Fruit fly (Drosophila melanogaster) whole organism, prepupa: ENCODE results near the gene TfIIA-S.
A peak's percentile ranks its signal among the peaks of the same experiment; 100 is the strongest.

Experiments
- Blimp-1 ChIP-seq: fragments of 200-800 bp; sonication (Bioruptor generic); optimal IDR thresholded peaks from 3 replicates; lab custom pipeline; 2017; ENCODE audit warnings: missing biosample characterization, missing genetic modification characterization, mild to moderate bottlenecking, moderate library complexity, missing genetic modification reagents
- CG10631 ChIP-seq: fragments of 200-800 bp; sonication (Bioruptor generic); optimal IDR thresholded peaks from 2 replicates; lab custom pipeline; 2016; ENCODE audit warnings: missing biosample characterization, missing genetic modification characterization
- CG10669 ChIP-seq: fragments of 200-800 bp; sonication (Bioruptor generic); optimal IDR thresholded peaks from 3 replicates; lab custom pipeline; 2018; ENCODE audit warnings: missing biosample characterization, mild to moderate bottlenecking, missing genetic modification characterization, moderate library complexity
- CG11294 ChIP-seq: fragments of 200-800 bp; sonication (Bioruptor generic); IDR thresholded peaks from 2 replicates; pipeline ENCODE4 v1.3.6; 2022; ENCODE audit warnings: missing biosample characterization, missing genetic modification characterization
- CG11762 ChIP-seq: fragments of 200-800 bp; sonication (Bioruptor generic); optimal IDR thresholded peaks from 3 replicates; lab custom pipeline; 2016; ENCODE audit warnings: missing biosample characterization, missing genetic modification characterization; ENCODE audit not compliant: insufficient read depth
- CG11902 ChIP-seq: fragments of 200-800 bp; sonication (Bioruptor generic); optimal IDR thresholded peaks from 3 replicates; lab custom pipeline; 2016; ENCODE audit warnings: missing biosample characterization, missing genetic modification characterization
- CG1621 ChIP-seq: fragments of 200-800 bp; sonication (Bioruptor generic); optimal IDR thresholded peaks from 3 replicates; lab custom pipeline; 2018; ENCODE audit warnings: missing biosample characterization, mild to moderate bottlenecking, missing genetic modification characterization
- CG16779 ChIP-seq: fragments of 200-800 bp; sonication (Bioruptor generic); optimal IDR thresholded peaks from 3 replicates; lab custom pipeline; 2017; ENCODE audit warnings: missing biosample characterization, mild to moderate bottlenecking, missing genetic modification characterization
- CG31627 ChIP-seq: fragments of 200-800 bp; sonication (Bioruptor generic); optimal IDR thresholded peaks from 3 replicates; lab custom pipeline; 2016; ENCODE audit warnings: missing biosample characterization, missing genetic modification characterization
- CG32006 ChIP-seq: fragments of 200-800 bp; sonication (Bioruptor generic); optimal IDR thresholded peaks from 3 replicates; lab custom pipeline; 2017; ENCODE audit warnings: missing biosample characterization, mild to moderate bottlenecking, missing genetic modification characterization
- CG34406 ChIP-seq: fragments of 200-800 bp; sonication (Bioruptor generic); optimal IDR thresholded peaks from 3 replicates; lab custom pipeline; 2016; ENCODE audit warnings: missing biosample characterization, missing genetic modification characterization
- CG3919 ChIP-seq: fragments of 200-800 bp; sonication (Bioruptor generic); optimal IDR thresholded peaks from 3 replicates; lab custom pipeline; 2016; ENCODE audit warnings: missing biosample characterization, missing genetic modification characterization
- CG4318 ChIP-seq: fragments of 200-800 bp; sonication (Bioruptor generic); optimal IDR thresholded peaks from 3 replicates; lab custom pipeline; 2017; ENCODE audit warnings: missing biosample characterization, mild to moderate bottlenecking, missing genetic modification characterization
- CG6276 ChIP-seq: fragments of 200-800 bp; sonication (Bioruptor generic); optimal IDR thresholded peaks from 2 replicates; lab custom pipeline; 2017; ENCODE audit warnings: missing biosample characterization, mild to moderate bottlenecking, missing genetic modification characterization
- CG6792 ChIP-seq: fragments of 200-800 bp; sonication (Bioruptor generic); optimal IDR thresholded peaks from 3 replicates; lab custom pipeline; 2016; ENCODE audit warnings: missing biosample characterization, missing genetic modification characterization
- CG6808 ChIP-seq: fragments of 200-800 bp; sonication (Bioruptor generic); optimal IDR thresholded peaks from 3 replicates; lab custom pipeline; 2017; ENCODE audit warnings: missing biosample characterization, missing genetic modification characterization, mild to moderate bottlenecking, moderate library complexity, missing genetic modification reagents
- CG6854 ChIP-seq: fragments of 200-800 bp; sonication (Bioruptor generic); optimal IDR thresholded peaks from 2 replicates; lab custom pipeline; 2017; ENCODE audit warnings: missing biosample characterization, mild to moderate bottlenecking, missing genetic modification characterization
- CG7368 ChIP-seq: fragments of 200-800 bp; sonication (Bioruptor generic); optimal IDR thresholded peaks from 3 replicates; lab custom pipeline; 2016; ENCODE audit warnings: missing biosample characterization, missing genetic modification characterization
- CG8119 ChIP-seq: fragments of 200-800 bp; sonication (Bioruptor generic); IDR thresholded peaks from 3 replicates; pipeline ENCODE4 v1.3.6; 2022; ENCODE audit warnings: missing biosample characterization, missing genetic modification characterization
- CG8319 ChIP-seq: fragments of 200-800 bp; sonication (Bioruptor generic); optimal IDR thresholded peaks from 3 replicates; lab custom pipeline; 2016; ENCODE audit warnings: missing biosample characterization, missing genetic modification characterization
- CG8632 ChIP-seq: fragments of 200-800 bp; sonication (Bioruptor generic); optimal IDR thresholded peaks from 3 replicates; lab custom pipeline; 2016; ENCODE audit warnings: missing biosample characterization, missing genetic modification characterization
- CG9139 ChIP-seq: fragments of 200-800 bp; sonication (Bioruptor generic); optimal IDR thresholded peaks from 3 replicates; lab custom pipeline; 2017; ENCODE audit warnings: missing biosample characterization, mild to moderate bottlenecking, missing genetic modification characterization
- Eip75B ChIP-seq: fragments of 200-800 bp; sonication (Bioruptor generic); optimal IDR thresholded peaks from 3 replicates; lab custom pipeline; 2016; ENCODE audit warnings: missing biosample characterization, missing genetic modification characterization
- Eip93F ChIP-seq: fragments of 200-800 bp; sonication (Bioruptor generic); optimal IDR thresholded peaks from 2 replicates; lab custom pipeline; 2016; ENCODE audit warnings: missing biosample characterization, mild to moderate bottlenecking, missing genetic modification characterization
- Ets21C ChIP-seq: fragments of 200-800 bp; sonication (Bioruptor generic); optimal IDR thresholded peaks from 3 replicates; lab custom pipeline; 2016; ENCODE audit warnings: missing biosample characterization, missing genetic modification characterization
- Ets96B ChIP-seq: fragments of 200-800 bp; optimal IDR thresholded peaks from 2 replicates; lab custom pipeline; 2019; ENCODE audit warnings: missing biosample characterization, mild to moderate bottlenecking, missing genetic modification characterization, moderate library complexity
- Gug ChIP-seq: fragments of 200-800 bp; sonication (Bioruptor generic); IDR thresholded peaks from 2 replicates; pipeline ENCODE4 v1.3.6; 2022; ENCODE audit warnings: missing biosample characterization, missing genetic modification characterization
- Hr38 ChIP-seq: sonication (Bioruptor generic); optimal IDR thresholded peaks from 2 replicates; lab custom pipeline; 2016; ENCODE audit warnings: missing biosample characterization, missing genetic modification characterization
- Hr39 ChIP-seq: fragments of 200-800 bp; sonication (Bioruptor generic); optimal IDR thresholded peaks from 2 replicates; lab custom pipeline; 2016; ENCODE audit warnings: missing biosample characterization, missing genetic modification characterization
- Lpt ChIP-seq: fragments of 200-800 bp; sonication (Bioruptor generic); optimal IDR thresholded peaks from 3 replicates; lab custom pipeline; 2016; ENCODE audit warnings: missing biosample characterization, missing genetic modification characterization
- Met ChIP-seq: fragments of 200-800 bp; sonication (Bioruptor generic); optimal IDR thresholded peaks from 3 replicates; lab custom pipeline; 2016; ENCODE audit warnings: missing biosample characterization, missing genetic modification characterization
- OdsH ChIP-seq: fragments of 200-800 bp; sonication (Bioruptor generic); optimal IDR thresholded peaks from 3 replicates; lab custom pipeline; 2016; ENCODE audit warnings: missing biosample characterization, missing genetic modification characterization
- Smox ChIP-seq: fragments of 200-800 bp; sonication (Bioruptor generic); optimal IDR thresholded peaks from 3 replicates; lab custom pipeline; 2016; ENCODE audit warnings: missing biosample characterization, missing genetic modification characterization
- Sox102F ChIP-seq: fragments of 200-800 bp; sonication (Bioruptor generic); optimal IDR thresholded peaks from 2 replicates; lab custom pipeline; 2016; ENCODE audit warnings: missing biosample characterization, mild to moderate bottlenecking, missing genetic modification characterization
- Sox14 ChIP-seq: fragments of 200-800 bp; sonication (Bioruptor generic); optimal IDR thresholded peaks from 3 replicates; lab custom pipeline; 2016; ENCODE audit warnings: missing biosample characterization, missing genetic modification characterization
- Sox15 ChIP-seq: fragments of 200-800 bp; sonication (Bioruptor generic); optimal IDR thresholded peaks from 3 replicates; lab custom pipeline; 2016; ENCODE audit warnings: missing biosample characterization, missing genetic modification characterization
- achi ChIP-seq: fragments of 200-800 bp; sonication (Bioruptor generic); optimal IDR thresholded peaks from 3 replicates; lab custom pipeline; 2016; ENCODE audit warnings: missing biosample characterization, missing genetic modification characterization
- acj6 ChIP-seq: fragments of 200-800 bp; sonication (Bioruptor generic); optimal IDR thresholded peaks from 3 replicates; lab custom pipeline; 2016; ENCODE audit warnings: missing biosample characterization, missing genetic modification characterization
- cyc ChIP-seq: fragments of 200-800 bp; sonication (Bioruptor generic); optimal IDR thresholded peaks from 3 replicates; lab custom pipeline; 2016; ENCODE audit warnings: missing biosample characterization, missing genetic modification characterization
- dac ChIP-seq: fragments of 200-800 bp; sonication (Bioruptor generic); optimal IDR thresholded peaks from 2 replicates; lab custom pipeline; 2017; ENCODE audit warnings: missing biosample characterization, mild to moderate bottlenecking, missing genetic modification characterization
- dsx ChIP-seq: fragments of 200-800 bp; optimal IDR thresholded peaks from 3 replicates; lab custom pipeline; 2019; ENCODE audit warnings: missing biosample characterization, mild to moderate bottlenecking, missing genetic modification characterization, moderate library complexity; ENCODE audit not compliant: poor library complexity, severe bottlenecking
- eg ChIP-seq: fragments of 200-800 bp; sonication (Bioruptor generic); IDR thresholded peaks from 3 replicates; pipeline ENCODE4 v1.3.6; 2022; ENCODE audit warnings: missing biosample characterization, missing genetic modification characterization
- esn ChIP-seq: fragments of 200-800 bp; sonication (Bioruptor generic); optimal IDR thresholded peaks from 2 replicates; lab custom pipeline; 2016; ENCODE audit warnings: missing biosample characterization, mild to moderate bottlenecking, missing genetic modification characterization, moderate library complexity
- fd59A ChIP-seq: fragments of 200-800 bp; sonication (Bioruptor generic); optimal IDR thresholded peaks from 2 replicates; lab custom pipeline; 2017; ENCODE audit warnings: missing biosample characterization, mild to moderate bottlenecking, missing genetic modification characterization, missing genetic modification reagents
- fd85E ChIP-seq: fragments of 200-800 bp; sonication (Bioruptor generic); optimal IDR thresholded peaks from 3 replicates; lab custom pipeline; 2016; ENCODE audit warnings: missing biosample characterization, missing genetic modification characterization
- fkh ChIP-seq: fragments of 200-800 bp; sonication (Bioruptor generic); optimal IDR thresholded peaks from 3 replicates; lab custom pipeline; 2017; ENCODE audit warnings: missing biosample characterization, mild to moderate bottlenecking, missing genetic modification characterization, moderate library complexity
- lz ChIP-seq: fragments of 200-800 bp; sonication (Bioruptor generic); optimal IDR thresholded peaks from 3 replicates; lab custom pipeline; 2016; ENCODE audit warnings: missing biosample characterization, missing genetic modification characterization
- net ChIP-seq: fragments of 200-800 bp; sonication (Bioruptor generic); optimal IDR thresholded peaks from 3 replicates; lab custom pipeline; 2016; ENCODE audit warnings: missing biosample characterization, missing genetic modification characterization
- pdm3 ChIP-seq: fragments of 200-800 bp; sonication (Bioruptor generic); optimal IDR thresholded peaks from 3 replicates; lab custom pipeline; 2016; ENCODE audit warnings: missing biosample characterization, missing genetic modification characterization
- spab ChIP-seq: fragments of 200-800 bp; sonication (Bioruptor generic); optimal IDR thresholded peaks from 2 replicates; lab custom pipeline; 2017; ENCODE audit warnings: missing biosample characterization, mild to moderate bottlenecking, missing genetic modification characterization, missing genetic modification reagents
- ss ChIP-seq, 2 experiments: fragments of 200-800 bp; sonication (Bioruptor generic); optimal IDR thresholded peaks; 2 replicates in 1 of 2; 3 replicates in 1 of 2; lab custom pipeline; 2017 to 2018; ENCODE audit warnings: mild to moderate bottlenecking in 2 of 2, missing biosample characterization in 2 of 2, missing genetic modification characterization in 2 of 2, moderate library complexity in 1 of 2
- svp ChIP-seq: fragments of 200-800 bp; sonication (Bioruptor generic); peaks from one replicate; lab custom pipeline; 2016; ENCODE audit warnings: missing biosample characterization, missing genetic modification characterization
- vri ChIP-seq: fragments of 200-800 bp; sonication (Bioruptor generic); optimal IDR thresholded peaks from 3 replicates; lab custom pipeline; 2016; ENCODE audit warnings: missing biosample characterization, mild to moderate bottlenecking, missing genetic modification characterization

TfIIA-S gene

DNA sequence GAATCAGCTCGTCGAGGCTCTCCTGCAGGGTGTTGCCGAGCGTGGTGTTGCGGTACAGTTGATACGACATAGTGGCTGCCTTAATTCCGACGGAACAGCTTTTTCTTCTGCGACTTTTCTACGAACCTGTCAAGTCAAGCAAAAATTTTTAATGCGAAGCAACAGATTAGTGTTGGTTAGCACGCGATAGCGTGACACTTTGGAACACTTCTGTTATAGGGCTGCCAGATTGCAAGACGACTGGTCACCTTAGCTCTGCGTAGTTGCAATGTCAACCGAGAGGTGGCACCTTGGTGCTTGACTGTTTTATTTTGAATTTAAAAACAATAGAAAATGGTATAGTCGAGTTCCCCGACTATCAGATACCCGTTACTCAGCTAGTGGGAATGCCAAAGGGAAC is at the start of gene TfIIA-S:
Gene TfIIA-S (minus strand): TSS at position 175 of the 400 bp plus-strand sequence.
- TF ChIP-seq net (GFP tag; lab: Kevin White, UChicago) (no peak), fd59A (GFP tag; lab: Kevin White, UChicago) (no peak), Sox14 (GFP tag; lab: Kevin White, UChicago) (peak; percentile 57), CG11902 (GFP tag; lab: Kevin White, UChicago) (peak; percentile 51), spab (GFP tag; lab: Kevin White, UChicago) (no peak), Smox (GFP tag; lab: Kevin White, UChicago) (no peak), Sox15 (GFP tag; lab: Kevin White, UChicago) (peak; percentile 27), pdm3 (GFP tag; lab: Kevin White, UChicago) (no peak), OdsH (GFP tag; lab: Kevin White, UChicago) (no peak), achi (GFP tag; lab: Kevin White, UChicago) (peak; percentile 64), svp (GFP tag; lab: Kevin White, UChicago) (no peak), Met (GFP tag; lab: Kevin White, UChicago) (no peak), CG6808 (GFP tag; lab: Kevin White, UChicago) (no peak), CG4318 (GFP tag; lab: Kevin White, UChicago) (no peak), dac (no peak), dsx (GFP tag; lab: Kevin White, UChicago) (no peak), CG6854 (GFP tag; lab: Kevin White, UChicago) (peak; percentile 29), Gug (GFP tag; lab: Robert Waterston, UW) (no peak), eg (GFP tag; lab: Robert Waterston, UW) (no peak), CG3919 (GFP tag; lab: Kevin White, UChicago) (peak; percentile 71), Hr39 (GFP tag; lab: Kevin White, UChicago) (peak; percentile 63), vri (GFP tag; lab: Kevin White, UChicago) (no peak), Sox102F (GFP tag; lab: Kevin White, UChicago) (no peak), CG32006 (GFP tag; lab: Kevin White, UChicago) (no peak), acj6 (GFP tag; lab: Kevin White, UChicago) (no peak), Ets96B (tag; lab: Kevin White, UChicago) (no peak), fkh (no peak), Eip93F (no peak), CG8319 (GFP tag; lab: Kevin White, UChicago) (no peak), ss (GFP tag; optimal IDR thresholded peaks at IDR 0.05; lab: Kevin White, UChicago) (peak in 1 of 2 experiments; percentile 25), CG11762 (GFP tag; lab: Kevin White, UChicago) (no peak), CG34406 (GFP tag; lab: Kevin White, UChicago) (no peak), CG6792 (GFP tag; lab: Kevin White, UChicago) (peak; percentile 23), fd85E (GFP tag; lab: Kevin White, UChicago) (no peak), Ets21C (GFP tag; lab: Kevin White, UChicago) (peak; percentile 56), CG1621 (tag; lab: Kevin White, UChicago) (peak; percentile 65), CG9139 (GFP tag; lab: Kevin White, UChicago) (no peak), CG10631 (GFP tag; lab: Kevin White, UChicago) (peak; percentile 55), Lpt (GFP tag; lab: Kevin White, UChicago) (no peak), CG8119 (GFP tag; lab: Robert Waterston, UW) (no peak), Eip75B (GFP tag; lab: Kevin White, UChicago) (no peak), CG31627 (peak; percentile 82), CG10669 (GFP tag; lab: Kevin White, UChicago) (no peak), CG6276 (GFP tag; lab: Kevin White, UChicago) (no peak), esn (GFP tag; lab: Kevin White, UChicago) (peak; percentile 71), CG8632 (GFP tag; lab: Kevin White, UChicago) (no peak), CG11294 (GFP tag; lab: Robert Waterston, UW) (no peak), CG7368 (GFP tag; lab: Kevin White, UChicago) (no peak), Blimp-1 (GFP tag; lab: Kevin White, UChicago) (no peak), Hr38 (GFP tag; lab: Kevin White, UChicago) (no peak), lz (GFP tag; lab: Kevin White, UChicago) (peak; percentile 71), CG16779 (tag; lab: Kevin White, UChicago) (no peak), cyc (GFP tag; lab: Kevin White, UChicago) (peak; percentile 74)
